Fruit fly (Drosophila melanogaster) ovary, adult (tissue): ENCODE results near the gene zld.

Experiments used
- CG17801 ChIP-seq: fragments of 200-800 bp; optimal IDR thresholded peaks from 2 replicates; lab custom pipeline; 2019; ENCODE audit warnings: missing biosample characterization, mild to moderate bottlenecking, missing genetic modification characterization, moderate library complexity; ENCODE audit not compliant: partially characterized antibody

zld gene

dm6 chrX:19783457-19783856 lies at the start of gene zld:
Gene zld, minus strand, starts transcription at chrX:19783548.
- no peak for TF ChIP-seq CG17801 (GFP tag; lab: Kevin White, UChicago)

dm6 chrX:19827762-19828161 lies 44.4 kb upstream of the zld start:
- no peak for TF ChIP-seq CG17801 (GFP tag; lab: Kevin White, UChicago)

dm6 chrX:19825191-19825590 lies 41.8 kb upstream of the zld start:
- no peak for TF ChIP-seq CG17801 (GFP tag; lab: Kevin White, UChicago)

- no peak for TF ChIP-seq CG17801 (GFP tag; lab: Kevin White, UChicago)
Measured at dm6 chrX:19823980-19824379, 40.6 kb upstream of the zld start, which contains the start of gene SkpE. Gene SkpE, minus strand, starts transcription at chrX:19824080.

dm6 chrX:19818617-19819016 lies 35.3 kb upstream of the zld start:
- no peak for TF ChIP-seq CG17801 (GFP tag; lab: Kevin White, UChicago)

- no peak for TF ChIP-seq CG17801 (GFP tag; lab: Kevin White, UChicago)
Measured at dm6 chrX:19815772-19816171, 32.4 kb upstream of the zld start, which contains the start of gene SkpC. Gene SkpC, plus strand, starts transcription at chrX:19816072.

- TF ChIP-seq CG17801 (GFP tag; lab: Kevin White, UChicago), result no peak
Measured at dm6 chrX:19812429-19812828, 29.1 kb upstream of the zld start, which contains the start of gene SkpD. Gene SkpD, plus strand, starts transcription at chrX:19812729.

dm6 chrX:19811057-19811456 lies 27.7 kb upstream of the zld start:
- no peak for TF ChIP-seq CG17801 (GFP tag; lab: Kevin White, UChicago)

dm6 chrX:19806137-19806536 lies 22.8 kb upstream of the zld start:
- no peak for TF ChIP-seq CG17801 (GFP tag; lab: Kevin White, UChicago)

- no peak for TF ChIP-seq CG17801 (GFP tag; lab: Kevin White, UChicago)
Measured at dm6 chrX:19795808-19796207, 12.5 kb upstream of the zld start.

dm6 chrX:19792572-19792971 lies 9.2 kb upstream of the zld start:
- no peak for TF ChIP-seq CG17801 (GFP tag; lab: Kevin White, UChicago)

dm6 chrX:19791832-19792231 lies 8.5 kb upstream of the zld start:
- no peak for TF ChIP-seq CG17801 (GFP tag; lab: Kevin White, UChicago)

- no peak for TF ChIP-seq CG17801 (GFP tag; lab: Kevin White, UChicago)
Measured at dm6 chrX:19788621-19788944, 5.2 kb upstream of the zld start.

dm6 chrX:19787921-19788620 lies 4.7 kb upstream of the zld start:
- no peak for TF ChIP-seq CG17801 (GFP tag; lab: Kevin White, UChicago)

- TF ChIP-seq CG17801 (GFP tag; lab: Kevin White, UChicago), result no peak
Measured at dm6 chrX:19786823-19787222, 3.5 kb upstream of the zld start.

- TF ChIP-seq CG17801 (GFP tag; lab: Kevin White, UChicago), result no peak
Measured at dm6 chrX:19785403-19785802, 2.1 kb upstream of the zld start.

dm6 chrX:19784875-19785274 lies 1.5 kb upstream of the zld start:
- TF ChIP-seq CG17801 (GFP tag; lab: Kevin White, UChicago), result no peak
